Worm (Caenorhabditis elegans): ENCODE data around the gene rcd-1.

- TF ChIP-seq F13H6.1 (tag; optimal IDR thresholded peaks at IDR 0.05) (no peak), pat-9 (tag; optimal IDR thresholded peaks at IDR 0.05) (no peak), nfya-1 (tag; optimal IDR thresholded peaks at IDR 0.05) (no peak), pax-1 (tag; optimal IDR thresholded peaks at IDR 0.05) (no peak), ama-1 (optimal IDR thresholded peaks at IDR 0.05) (no peak), sox-4 (tag; optimal IDR thresholded peaks at IDR 0.05) (no peak), hlh-30 (tag; optimal IDR thresholded peaks at IDR 0.05; ENCODE audit: insufficient read depth) (no peak)
These were observed 19.4 kb downstream of the rcd-1 start, which contains the start of gene T24E12.10 for ce11 chrII:3773130-3773529.
